Fruit fly (Drosophila melanogaster) S2 (cell line): ENCODE data around the gene RluA-1.

Experiments
- CG8478 ChIP-seq: fragments of >200 bp; optimal IDR thresholded peaks from 2 replicates; lab custom pipeline; 2018
- CTCF ChIP-seq, 2 experiments: fragments of >200 bp; optimal IDR thresholded peaks; 2 replicates each; lab custom pipeline; 2018

dm6 chr2L:10468388-10468787 is 5.8 kb downstream of the RluA-1 start:
- TF ChIP-seq CTCF (optimal IDR thresholded peaks at IDR 0.05; lab: Kevin White, UChicago) (no peak), CG8478 (lab: Kevin White, UChicago) (no peak)
